Worm (Caenorhabditis elegans) whole organism, L4 larva: ENCODE data around the gene fax-1.

Experiments used
- ZK337.2 ChIP-seq: fragments of 200-800 bp; sonication (Bioruptor generic); IDR thresholded peaks from 2 replicates; pipeline ENCODE4 v1.3.6; 2022; ENCODE audit warnings: missing genetic modification reagents, missing genetic modification characterization, missing compliant biosample characterization
- daf-8 ChIP-seq: fragments of 200-800 bp; sonication (Bioruptor generic); IDR thresholded peaks from 2 replicates; pipeline ENCODE4 v1.3.6; 2022; ENCODE audit warnings: missing genetic modification characterization, missing compliant biosample characterization
- dpl-1 ChIP-seq: fragments of 150-350 bp; optimal IDR thresholded peaks from 2 replicates; lab custom pipeline; 2014; ENCODE audit warnings: missing biosample characterization, missing genetic modification reagents, missing genetic modification characterization
- egl-27 ChIP-seq: sonication (generic microtip); optimal IDR thresholded peaks from 3 replicates; lab custom pipeline; 2017; ENCODE audit warnings: missing biosample characterization, missing genetic modification reagents, missing genetic modification characterization
- fos-1 ChIP-seq: fragments of 150-350 bp; optimal IDR thresholded peaks from 2 replicates; lab custom pipeline; 2014; ENCODE audit warnings: missing biosample characterization, missing genetic modification characterization
- lin-15B ChIP-seq: fragments of 150-350 bp; sonication (generic microtip); optimal IDR thresholded peaks from 3 replicates; lab custom pipeline; 2014; ENCODE audit warnings: missing biosample characterization, missing genetic modification characterization
- lsy-2 ChIP-seq, 2 experiments: fragments of 150-350 bp in 1 of 2; sonication (generic microtip) in 1 of 2; optimal IDR thresholded peaks; 2 replicates each; lab custom pipeline; 2014 to 2017; ENCODE audit warnings: missing biosample characterization in 2 of 2, missing genetic modification characterization in 2 of 2
- mdl-1 ChIP-seq, 2 experiments: fragments of 150-350 bp in 1 of 2; sonication (generic microtip) in 1 of 2; optimal IDR thresholded peaks; 2 replicates each; lab custom pipeline; 2014 to 2017; ENCODE audit warnings: missing biosample characterization in 2 of 2, missing genetic modification characterization in 2 of 2
- mxl-2 ChIP-seq: fragments of 200-800 bp; sonication (Bioruptor generic); conservative IDR thresholded peaks from 2 replicates; pipeline ENCODE4 v1.3.6; 2022; ENCODE audit warnings: missing genetic modification reagents, missing genetic modification characterization, missing compliant biosample characterization
- nhr-10 ChIP-seq: fragments of 150-350 bp; optimal IDR thresholded peaks from 2 replicates; lab custom pipeline; 2014; ENCODE audit warnings: missing biosample characterization, missing genetic modification characterization
- nhr-77 ChIP-seq: fragments of 150-350 bp; optimal IDR thresholded peaks from 2 replicates; lab custom pipeline; 2014; ENCODE audit warnings: missing biosample characterization, missing genetic modification characterization
- unc-130 ChIP-seq: sonication (generic microtip); optimal IDR thresholded peaks from 2 replicates; lab custom pipeline; 2016; ENCODE audit warnings: missing genetic modification reagents, missing genetic modification characterization, missing compliant biosample characterization
- unc-62 ChIP-seq, 3 experiments: fragments of 150-350 bp in 1 of 3; sonication (generic microtip); optimal IDR thresholded peaks in 2 of 3; peaks in 1 of 3; 1 replicate in 1 of 3; 2 replicates in 2 of 3; lab custom pipeline; 2014 to 2017; ENCODE audit warnings: missing biosample characterization in 3 of 3, missing genetic modification characterization in 3 of 3, missing genetic modification reagents in 3 of 3, missing genotype in 1 of 3
- zip-2 ChIP-seq: fragments of 150-350 bp; optimal IDR thresholded peaks from 2 replicates; lab custom pipeline; 2014; ENCODE audit warnings: missing biosample characterization, missing genetic modification characterization

- no peak for TF ChIP-seq fos-1 (tag; lab: Kevin White, UChicago)
- no peak for TF ChIP-seq dpl-1 (GFP tag; lab: Kevin White, UChicago)
- TF ChIP-seq egl-27, result no peak
- peak in 1 of 2 experiments; percentile 89 for TF ChIP-seq unc-62 (GFP tag; optimal IDR thresholded peaks at IDR 0.05 in 1 of 2; lab: Kevin White, UChicago)
- no peak for TF ChIP-seq unc-62 (tag; optimal IDR thresholded peaks at IDR 0.05; lab: Kevin White, UChicago)
- no peak for TF ChIP-seq mdl-1 (tag; optimal IDR thresholded peaks at IDR 0.05; lab: Kevin White, UChicago)
- no peak for TF ChIP-seq nhr-10
- TF ChIP-seq mxl-2, result no peak
- no peak for TF ChIP-seq nhr-77
- TF ChIP-seq unc-130 (GFP tag; lab: Kevin White, UChicago), result no peak
- TF ChIP-seq daf-8 (GFP tag; lab: Robert Waterston, UW), result no peak
- no peak for TF ChIP-seq zip-2 (tag; lab: Kevin White, UChicago)
- no peak for TF ChIP-seq lin-15B (tag; lab: Kevin White, UChicago)
- no peak for TF ChIP-seq lsy-2 (tag; optimal IDR thresholded peaks at IDR 0.05; lab: Kevin White, UChicago)
- no peak for TF ChIP-seq ZK337.2 (GFP tag; lab: Robert Waterston, UW)
Measured at ce11 chrX:3156062-3156791, 42.9 kb downstream of the fax-1 start.
